Worm (Caenorhabditis elegans): ENCODE measurements around the gene srz-79.

Gene srz-79

DNA sequence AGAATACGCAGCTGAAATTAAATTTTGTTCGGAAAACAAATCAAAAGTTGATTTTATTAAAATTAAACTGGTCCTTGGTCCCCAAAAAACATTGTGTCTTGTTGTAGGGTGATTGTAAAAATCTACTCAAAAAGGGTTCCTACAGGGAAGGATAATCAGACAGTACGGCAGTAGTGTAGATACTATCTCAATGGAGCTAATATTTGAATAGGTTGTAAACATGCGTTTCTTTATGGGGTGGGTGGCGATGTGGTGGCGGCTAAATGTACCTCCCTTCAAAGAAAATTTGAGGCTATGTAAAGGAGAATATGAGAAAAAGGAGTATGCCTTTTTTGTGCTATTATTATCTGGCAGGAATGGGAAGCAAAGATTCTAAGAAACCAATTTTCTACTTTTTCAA, 40.9 kb upstream of the srz-79 start:
- TF ChIP-seq rbr-2 (tag; optimal IDR thresholded peaks at IDR 0.05) (no peak), unc-62 (GFP tag; optimal IDR thresholded peaks at IDR 0.05 in 1 of 2) (peak in 1 of 2 experiments; percentile 88), unc-62 (tag; optimal IDR thresholded peaks at IDR 0.05) (no peak), aha-1 (tag) (peak; percentile 57), mxl-2 (GFP tag; conservative IDR thresholded peaks at IDR 0.05) (no peak)

DNA sequence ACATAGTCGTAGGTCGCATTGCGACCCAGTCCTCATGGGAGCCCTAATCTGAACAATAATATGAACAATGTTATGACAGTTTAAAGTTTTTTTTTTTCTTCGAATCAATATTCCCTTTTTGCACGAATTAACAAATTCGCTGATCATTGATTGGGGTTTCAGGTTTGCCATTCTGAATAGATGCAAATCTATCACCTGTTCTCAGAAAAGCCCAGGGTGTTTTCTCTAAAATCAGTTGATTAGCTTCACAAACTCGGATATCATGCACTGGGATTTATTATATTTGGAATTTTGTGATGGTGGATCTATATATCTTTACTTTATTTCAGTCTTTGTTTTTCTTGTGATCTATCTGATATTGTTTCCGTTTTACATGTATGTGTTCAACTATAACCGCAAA, 40.1 kb upstream of the srz-79 start, which contains the start of gene srz-23:
srz-23 (plus strand) TSS at position 263 of the 400 bp plus-strand sequence.
- TF ChIP-seq madf-5 (GFP tag; IDR thresholded peaks at IDR 0.05), result no peak

DNA sequence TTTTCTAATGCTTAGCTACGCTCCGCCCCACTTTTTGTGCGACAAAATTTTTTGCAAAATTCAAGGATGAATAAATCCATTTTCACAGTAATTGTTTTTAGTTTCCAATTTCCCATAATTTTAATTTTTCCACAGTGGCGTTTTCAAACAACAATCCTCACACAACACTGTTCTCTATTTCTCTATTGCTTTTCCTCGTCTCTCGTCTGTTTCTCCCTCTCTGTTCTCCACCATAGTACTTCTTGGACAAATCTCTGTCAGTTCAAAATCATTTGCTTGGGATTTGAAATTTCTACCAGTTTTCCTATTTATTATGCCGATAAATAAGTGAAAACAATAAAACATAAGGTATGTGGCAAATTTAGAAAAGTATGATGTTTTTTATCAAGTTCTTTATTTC, 30.2 kb upstream of the srz-79 start, which contains the start of gene F58E2.4:
F58E2.4 (plus strand) TSS at position 134 of the 400 bp plus-strand sequence.
- TF ChIP-seq aha-1 (tag), result peak; percentile 19
- no peak for TF ChIP-seq nhr-11 (tag; optimal IDR thresholded peaks at IDR 0.05)

DNA sequence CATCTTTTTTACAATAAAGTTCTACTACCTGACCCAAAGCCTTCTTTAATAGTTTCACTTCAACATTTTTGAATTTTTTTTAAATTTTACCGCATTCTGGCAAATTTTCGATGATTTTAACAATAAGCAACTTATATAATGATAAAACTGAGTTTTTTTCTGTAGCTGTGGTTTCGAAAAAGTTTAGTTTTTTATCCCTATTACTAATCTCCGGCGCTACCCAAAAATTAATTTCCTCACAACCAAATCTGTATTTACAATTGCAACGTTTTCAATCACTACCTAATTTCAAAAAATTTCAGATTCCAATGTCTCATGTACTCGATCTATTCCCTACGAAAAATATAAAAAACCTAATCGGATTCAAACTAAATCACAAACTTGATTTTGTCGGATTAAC, 26.3 kb upstream of the srz-79 start, which contains the start of gene F58E2.3:
F58E2.3 (plus strand) TSS at position 301 of the 400 bp plus-strand sequence.
- TF ChIP-seq zfp-2 (tag; optimal IDR thresholded peaks at IDR 0.05) (no peak), nhr-6 (tag; optimal IDR thresholded peaks at IDR 0.05) (no peak), aly-2 (tag; optimal IDR thresholded peaks at IDR 0.05) (no peak), madf-9 (GFP tag; conservative IDR thresholded peaks at IDR 0.05) (no peak), dpl-1 (GFP tag; optimal IDR thresholded peaks at IDR 0.05) (no peak), spr-3 (GFP tag; optimal IDR thresholded peaks at IDR 0.05) (no peak), lin-15B (tag; optimal IDR thresholded peaks at IDR 0.05) (no peak), pha-4 (GFP tag; IDR thresholded peaks at IDR 0.05) (no peak), pha-4 (tag; optimal IDR thresholded peaks at IDR 0.05) (no peak), ceh-82 (tag; optimal IDR thresholded peaks at IDR 0.05) (no peak), D1046.2 (GFP tag; IDR thresholded peaks at IDR 0.05) (no peak)

DNA sequence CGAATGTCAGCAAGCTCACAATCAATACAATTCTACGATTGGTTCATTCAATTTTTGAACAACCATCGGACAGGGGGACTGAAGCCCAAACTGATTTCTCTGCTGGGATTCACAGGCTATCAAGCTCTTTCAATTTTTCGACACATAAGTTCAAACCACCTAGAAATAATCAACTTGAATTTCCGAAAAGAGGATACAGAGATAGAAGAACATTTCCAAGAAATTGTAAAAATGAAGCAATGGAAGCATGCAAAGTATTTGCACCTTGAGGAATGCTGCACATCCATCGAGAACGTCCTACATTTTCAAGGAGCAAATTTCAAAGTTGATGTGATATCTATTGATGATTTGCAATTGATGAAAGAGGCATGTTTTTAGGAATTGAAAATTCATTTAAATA, 25.7 kb upstream of the srz-79 start:
- TF ChIP-seq unc-62 (GFP tag; optimal IDR thresholded peaks at IDR 0.05 in 1 of 2) (peak in 1 of 2 experiments; percentile 91), unc-62 (tag; optimal IDR thresholded peaks at IDR 0.05) (no peak), daf-12 (tag; optimal IDR thresholded peaks at IDR 0.05) (no peak)

DNA sequence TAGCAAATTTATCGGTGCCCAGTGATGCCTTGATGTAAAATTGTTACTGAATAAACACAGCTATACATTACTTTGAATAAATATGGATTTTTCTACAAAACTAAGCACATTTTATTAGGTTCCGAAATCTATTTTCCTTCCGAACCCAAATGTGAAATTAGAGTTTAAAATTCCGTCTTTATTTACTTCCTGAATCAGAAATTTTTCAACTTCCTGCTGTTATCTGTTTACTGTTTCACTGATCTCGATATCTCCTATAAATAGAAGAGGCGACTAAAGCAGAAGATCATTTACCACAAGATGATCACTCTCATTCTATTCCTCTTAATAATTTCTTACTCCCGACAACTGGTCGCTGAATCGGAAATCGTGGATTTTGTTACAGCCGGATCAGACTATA, 23.7 kb upstream of the srz-79 start, which contains the start of gene F58E2.2:
F58E2.2 (plus strand) TSS at position 301 of the 400 bp plus-strand sequence.
- TF ChIP-seq ceh-20 (GFP tag; IDR thresholded peaks at IDR 0.05), result no peak
- no peak for TF ChIP-seq lin-15B (tag; optimal IDR thresholded peaks at IDR 0.05)
- no peak for TF ChIP-seq vab-7 (GFP tag; IDR thresholded peaks at IDR 0.05)
- no peak for TF ChIP-seq F10B5.3 (tag; optimal IDR thresholded peaks at IDR 0.05)
- no peak for TF ChIP-seq zag-1 (tag; optimal IDR thresholded peaks at IDR 0.05)
- TF ChIP-seq rbr-2 (tag; optimal IDR thresholded peaks at IDR 0.05), result no peak
- no peak for TF ChIP-seq daf-8 (GFP tag; IDR thresholded peaks at IDR 0.05)
- no peak for TF ChIP-seq daf-16 (GFP tag; optimal IDR thresholded peaks at IDR 0.05)
- no peak for TF ChIP-seq daf-16 (tag; optimal IDR thresholded peaks at IDR 0.05)
- no peak for TF ChIP-seq fos-1 (tag; optimal IDR thresholded peaks at IDR 0.05)
- no peak for TF ChIP-seq gei-8 (GFP tag; optimal IDR thresholded peaks at IDR 0.05)
- TF ChIP-seq egl-43 (GFP tag; IDR thresholded peaks at IDR 0.05), result no peak
- no peak for TF ChIP-seq nhr-28 (tag; optimal IDR thresholded peaks at IDR 0.05)
- TF ChIP-seq lim-7 (GFP tag; IDR thresholded peaks at IDR 0.05), result no peak
- TF ChIP-seq R02D3.7 (tag; optimal IDR thresholded peaks at IDR 0.05), result no peak

DNA sequence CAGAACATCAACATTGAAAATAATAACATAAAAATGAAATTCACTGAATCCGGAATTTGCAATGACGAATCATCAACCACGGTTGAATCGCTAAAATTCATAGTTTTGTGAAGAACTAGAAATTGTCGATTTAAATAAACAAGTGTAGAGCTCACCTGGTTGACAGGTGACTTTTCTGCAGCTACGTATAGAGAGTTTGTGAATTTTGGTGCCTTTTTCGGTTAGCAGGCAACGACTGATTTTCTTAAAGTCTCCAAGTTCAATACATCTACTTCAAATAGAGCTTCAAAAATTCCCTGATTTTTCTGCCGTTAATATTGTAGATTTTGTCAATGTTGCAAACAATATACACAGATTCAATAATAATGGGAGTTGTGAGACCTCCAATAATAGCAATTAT, 16.3 kb upstream of the srz-79 start, which contains the start of gene srz-69:
srz-69 (minus strand) TSS at position 101 of the 400 bp plus-strand sequence.
- no peak for TF ChIP-seq cey-2 (tag; optimal IDR thresholded peaks at IDR 0.05; ENCODE audit: borderline replicate concordance, insufficient read depth)
- no peak for TF ChIP-seq saeg-2 (GFP tag; IDR thresholded peaks at IDR 0.05)
- no peak for TF ChIP-seq ama-1 (optimal IDR thresholded peaks at IDR 0.05)
- TF ChIP-seq ces-1 (GFP tag; optimal IDR thresholded peaks at IDR 0.05), result no peak
- no peak for TF ChIP-seq mxl-3 (GFP tag; optimal IDR thresholded peaks at IDR 0.05)
- TF ChIP-seq hmg-1.1 (GFP tag; IDR thresholded peaks at IDR 0.05), result no peak
- TF ChIP-seq F10B5.3 (tag; optimal IDR thresholded peaks at IDR 0.05), result no peak
- no peak for TF ChIP-seq egl-43 (GFP tag; IDR thresholded peaks at IDR 0.05)
- no peak for TF ChIP-seq lin-15B (tag; optimal IDR thresholded peaks at IDR 0.05)
- no peak for TF ChIP-seq madf-9 (GFP tag; conservative IDR thresholded peaks at IDR 0.05)
- TF ChIP-seq jun-1 (tag; optimal IDR thresholded peaks at IDR 0.05), result no peak
- no peak for TF ChIP-seq nhr-42 (GFP tag; IDR thresholded peaks at IDR 0.05)
- no peak for TF ChIP-seq lin-39 (tag; optimal IDR thresholded peaks at IDR 0.05)
- TF ChIP-seq daf-8 (GFP tag; IDR thresholded peaks at IDR 0.05), result no peak
- no peak for TF ChIP-seq lin-1 (GFP tag; IDR thresholded peaks at IDR 0.05)

Data from whole organism, L4 larva.